Fruit fly (Drosophila melanogaster) Kc167 (cell line): ENCODE data around the gene CG14626.

Source experiments
- h ChIP-seq: fragments of >200 bp; optimal IDR thresholded peaks from 3 replicates; lab custom pipeline; 2018; ENCODE audit warnings: missing external identifiers
- psq ChIP-seq: fragments of >200 bp; optimal IDR thresholded peaks from 2 replicates; lab custom pipeline; 2017; ENCODE audit warnings: missing external identifiers

DNA sequence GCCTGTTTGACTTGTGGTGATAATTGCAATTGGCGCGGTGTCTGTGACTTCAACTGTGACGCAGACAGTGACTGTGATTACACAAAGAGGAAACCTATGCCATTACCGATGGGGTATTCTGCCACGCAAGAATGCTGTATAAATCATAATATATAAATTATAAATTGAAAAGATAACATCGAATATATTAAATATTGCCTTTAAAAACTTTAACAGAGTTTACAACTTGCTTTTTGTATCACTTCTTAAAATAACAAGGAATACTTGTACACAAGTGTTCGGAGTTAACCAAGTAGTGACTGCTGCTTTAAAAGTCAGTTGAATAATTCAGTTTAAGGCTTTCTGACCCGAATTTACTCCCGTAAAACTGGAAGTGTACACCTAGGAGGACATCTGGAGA lies 4.7 kb upstream of the CG14626 start, which contains the start of gene CG11379:
- TF ChIP-seq h (lab: Kevin White, UChicago) (no peak), psq (lab: Kevin White, UChicago) (no peak)
